Worm (Caenorhabditis elegans) whole organism, L1 larva: Measurements from ENCODE around the gene B0416.2.

Experiments
- C34B4.2 ChIP-seq: sonication (generic microtip); optimal IDR thresholded peaks from 2 replicates; lab custom pipeline; 2017; ENCODE audit warnings: mild to moderate bottlenecking, missing genetic modification characterization, missing compliant biosample characterization
- alr-1 ChIP-seq: fragments of 200-800 bp; sonication (Bioruptor generic); optimal IDR thresholded peaks from 2 replicates; lab custom pipeline; 2018; ENCODE audit warnings: borderline replicate concordance, mild to moderate bottlenecking, missing genetic modification characterization, missing compliant biosample characterization
- blmp-1 ChIP-seq: fragments of 150-350 bp; optimal IDR thresholded peaks from 2 replicates; lab custom pipeline; 2014; ENCODE audit warnings: missing biosample characterization, missing genetic modification characterization
- ceh-8 ChIP-seq: fragments of 200-800 bp; sonication (Bioruptor generic); optimal IDR thresholded peaks from 2 replicates; lab custom pipeline; 2018; ENCODE audit warnings: mild to moderate bottlenecking, missing genetic modification characterization, moderate library complexity, missing compliant biosample characterization
- ceh-82 ChIP-seq, 3 experiments: fragments of 150-350 bp in 1 of 3; sonication (generic microtip) in 2 of 3; optimal IDR thresholded peaks; 2 replicates each; lab custom pipeline; 2014 to 2017; ENCODE audit warnings: missing biosample characterization in 3 of 3, missing genetic modification characterization in 3 of 3
- ceh-90 ChIP-seq: sonication (generic microtip); optimal IDR thresholded peaks from 2 replicates; lab custom pipeline; 2016; ENCODE audit warnings: missing genetic modification characterization, missing compliant biosample characterization
- ces-1 ChIP-seq: fragments of 150-350 bp; optimal IDR thresholded peaks from 2 replicates; lab custom pipeline; 2014; ENCODE audit warnings: missing biosample characterization, missing genetic modification reagents, missing genetic modification characterization
- dpl-1 ChIP-seq, 3 experiments: fragments of 150-350 bp in 2 of 3; sonication (generic microtip) in 1 of 3; optimal IDR thresholded peaks; 2 replicates each; lab custom pipeline; 2014 to 2017; ENCODE audit warnings: missing biosample characterization in 3 of 3, missing genetic modification characterization in 3 of 3, missing genetic modification reagents in 3 of 3
- egl-13 ChIP-seq: sonication (generic microtip); optimal IDR thresholded peaks from 2 replicates; lab custom pipeline; 2016; ENCODE audit warnings: missing genotype, missing genetic modification reagents, missing genetic modification characterization, missing compliant biosample characterization
- ets-5 ChIP-seq: fragments of 200-800 bp; sonication (Bioruptor generic); IDR thresholded peaks from 2 replicates; pipeline ENCODE4 v1.3.6; 2022; ENCODE audit warnings: missing genetic modification characterization, missing compliant biosample characterization
- fkh-10 ChIP-seq: sonication (generic microtip); optimal IDR thresholded peaks from 2 replicates; lab custom pipeline; 2017; ENCODE audit warnings: missing biosample characterization, missing genetic modification reagents, missing genetic modification characterization
- fkh-8 ChIP-seq: sonication (generic microtip); optimal IDR thresholded peaks from 2 replicates; lab custom pipeline; 2016; ENCODE audit warnings: mild to moderate bottlenecking, missing genetic modification characterization, missing compliant biosample characterization
- grh-1 ChIP-seq: fragments of 200-800 bp; sonication (Bioruptor generic); IDR thresholded peaks from 2 replicates; pipeline ENCODE4 v1.3.6; 2022; ENCODE audit warnings: missing genetic modification reagents, missing genetic modification characterization, missing compliant biosample characterization
- lin-13 ChIP-seq: fragments of 150-350 bp; optimal IDR thresholded peaks from 2 replicates; lab custom pipeline; 2014; ENCODE audit warnings: missing biosample characterization, missing genetic modification reagents, missing genetic modification characterization
- lin-14 ChIP-seq: fragments of 200-800 bp; sonication (Bioruptor generic); optimal IDR thresholded peaks from 2 replicates; lab custom pipeline; 2018; ENCODE audit warnings: mild to moderate bottlenecking, missing genetic modification characterization, moderate library complexity, missing compliant biosample characterization
- lin-15B ChIP-seq: fragments of 150-350 bp; sonication (generic microtip); optimal IDR thresholded peaks from 3 replicates; lab custom pipeline; 2014; ENCODE audit warnings: missing biosample characterization, missing genetic modification characterization
- lin-39 ChIP-seq: fragments of 150-350 bp; optimal IDR thresholded peaks from 2 replicates; lab custom pipeline; 2014; ENCODE audit warnings: missing biosample characterization, missing genetic modification reagents, missing genetic modification characterization
- mab-9 ChIP-seq: fragments of 200-800 bp; sonication (Bioruptor generic); IDR thresholded peaks from 2 replicates; pipeline ENCODE4 v1.3.6; 2022; ENCODE audit warnings: missing genetic modification reagents, missing genetic modification characterization, missing compliant biosample characterization
- mef-2 ChIP-seq: fragments of 150-350 bp; optimal IDR thresholded peaks from 2 replicates; lab custom pipeline; 2014; ENCODE audit warnings: missing biosample characterization, missing genetic modification characterization
- nhr-19 ChIP-seq: fragments of 200-800 bp; sonication (Bioruptor generic); conservative IDR thresholded peaks from 2 replicates; pipeline ENCODE4 v1.3.6; 2022; ENCODE audit warnings: missing genetic modification characterization, missing compliant biosample characterization
- nhr-237 ChIP-seq: fragments of 150-350 bp; optimal IDR thresholded peaks from 2 replicates; lab custom pipeline; 2014; ENCODE audit warnings: missing biosample characterization, missing genetic modification characterization
- nhr-47 ChIP-seq: sonication (generic microtip); optimal IDR thresholded peaks from 2 replicates; lab custom pipeline; 2016; ENCODE audit warnings: mild to moderate bottlenecking, missing genetic modification characterization, moderate library complexity, missing compliant biosample characterization
- nhr-71 ChIP-seq: sonication (generic microtip); optimal IDR thresholded peaks from 2 replicates; lab custom pipeline; 2016; ENCODE audit warnings: mild to moderate bottlenecking, missing genetic modification characterization, moderate library complexity, missing compliant biosample characterization
- nhr-76 ChIP-seq: sonication (generic microtip); optimal IDR thresholded peaks from 2 replicates; lab custom pipeline; 2017; ENCODE audit warnings: missing biosample characterization, missing genetic modification characterization
- nhr-77 ChIP-seq: fragments of 150-350 bp; optimal IDR thresholded peaks from 2 replicates; lab custom pipeline; 2014; ENCODE audit warnings: missing biosample characterization, missing genetic modification characterization
- pax-3 ChIP-seq: fragments of 200-800 bp; sonication (Bioruptor generic); optimal IDR thresholded peaks from 2 replicates; lab custom pipeline; 2018; ENCODE audit warnings: mild to moderate bottlenecking, missing genetic modification characterization, moderate library complexity, missing compliant biosample characterization
- pqm-1 ChIP-seq: sonication (generic microtip); optimal IDR thresholded peaks from 3 replicates; lab custom pipeline; 2017; ENCODE audit warnings: missing biosample characterization, missing genetic modification characterization
- snpc-4 ChIP-seq: fragments of 150-350 bp; optimal IDR thresholded peaks from 2 replicates; lab custom pipeline; 2014; ENCODE audit warnings: missing biosample characterization, missing genetic modification characterization
- sup-37 ChIP-seq: fragments of 200-800 bp; sonication (Bioruptor generic); optimal IDR thresholded peaks from 2 replicates; lab custom pipeline; 2018; ENCODE audit warnings: mild to moderate bottlenecking, missing genetic modification characterization, missing compliant biosample characterization
- tbx-2 ChIP-seq: sonication (generic microtip); optimal IDR thresholded peaks from 2 replicates; lab custom pipeline; 2016; ENCODE audit warnings: missing genetic modification characterization, missing compliant biosample characterization
- tlp-1 ChIP-seq: fragments of 150-350 bp; optimal IDR thresholded peaks from 2 replicates; lab custom pipeline; 2014; ENCODE audit warnings: missing biosample characterization, missing genetic modification characterization
- unc-62 ChIP-seq: fragments of 150-350 bp; optimal IDR thresholded peaks from 2 replicates; lab custom pipeline; 2014; ENCODE audit warnings: missing biosample characterization, missing genetic modification reagents, missing genetic modification characterization
- unc-86 ChIP-seq: sonication (generic microtip); optimal IDR thresholded peaks from 2 replicates; lab custom pipeline; 2016; ENCODE audit warnings: missing genetic modification characterization, missing compliant biosample characterization
- vab-15 ChIP-seq: sonication (generic microtip); optimal IDR thresholded peaks from 2 replicates; lab custom pipeline; 2017; ENCODE audit warnings: missing genotype, mild to moderate bottlenecking, missing genetic modification characterization, missing compliant biosample characterization
- xbp-1 ChIP-seq: sonication (generic microtip); optimal IDR thresholded peaks from 2 replicates; lab custom pipeline; 2016; ENCODE audit warnings: missing genetic modification characterization, missing compliant biosample characterization
- zip-4 ChIP-seq: fragments of 200-800 bp; sonication (Bioruptor generic); optimal IDR thresholded peaks from 2 replicates; lab custom pipeline; 2018; ENCODE audit warnings: mild to moderate bottlenecking, missing genetic modification characterization, moderate library complexity, missing compliant biosample characterization
- ztf-11 ChIP-seq, 2 experiments: sonication (generic microtip); optimal IDR thresholded peaks; 2 replicates each; lab custom pipeline; 2016 to 2017; ENCODE audit warnings: missing genetic modification characterization in 2 of 2, missing biosample characterization in 1 of 2, missing compliant biosample characterization in 1 of 2

B0416.2 gene

ce11 chrX:9314397-9314796, 15.5 kb downstream of the B0416.2 start, which contains the start of gene ttr-38:
ttr-38 (minus strand) TSS chrX:9314497.
- no peak for TF ChIP-seq nhr-237 (tag; lab: Kevin White, UChicago)
- no peak for TF ChIP-seq ets-5 (GFP tag; lab: Robert Waterston, UW)
- no peak for TF ChIP-seq nhr-47 (tag; lab: Kevin White, UChicago)
- TF ChIP-seq ceh-82 (tag; optimal IDR thresholded peaks at IDR 0.05; lab: Kevin White, UChicago) = no peak
- no peak for TF ChIP-seq alr-1 (tag; lab: Kevin White, UChicago)
- no peak for TF ChIP-seq mef-2
- no peak for TF ChIP-seq ztf-11 (tag; optimal IDR thresholded peaks at IDR 0.05; lab: Kevin White, UChicago)
- no peak for TF ChIP-seq ceh-90 (tag; lab: Kevin White, UChicago)
- TF ChIP-seq nhr-76 (tag; lab: Kevin White, UChicago) = no peak
- TF ChIP-seq zip-4 (GFP tag; lab: Kevin White, UChicago) = no peak
- no peak for TF ChIP-seq pax-3 (tag; lab: Kevin White, UChicago)
- no peak for TF ChIP-seq lin-39
- TF ChIP-seq nhr-19 (GFP tag; lab: Robert Waterston, UW) = no peak
- TF ChIP-seq pqm-1 (tag; lab: Kevin White, UChicago) = no peak
- TF ChIP-seq grh-1 (GFP tag; lab: Robert Waterston, UW) = no peak
- TF ChIP-seq fkh-10 (GFP tag; lab: Kevin White, UChicago) = no peak

DNA sequence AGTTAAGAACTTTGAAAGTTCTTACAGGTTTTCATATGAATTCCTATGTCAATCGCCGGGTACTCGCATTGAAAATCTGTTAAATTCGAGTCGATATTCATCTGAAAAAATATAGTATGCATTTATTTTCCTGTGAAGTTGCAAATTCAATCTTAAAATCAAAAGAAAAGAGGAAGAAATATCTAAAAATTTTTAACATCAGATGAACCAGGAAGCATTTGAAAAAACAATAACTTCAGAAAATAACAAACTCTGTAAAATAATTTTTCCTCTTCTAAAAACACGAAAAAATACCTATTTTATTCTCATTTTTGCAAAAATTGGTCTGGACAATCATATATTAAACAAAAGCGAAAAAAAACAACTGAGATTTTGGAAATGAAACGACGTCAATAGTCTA, 20.1 kb downstream of the B0416.2 start, which contains the start of gene npr-7:
npr-7 (minus strand) TSS at position 101 of the 400 bp plus-strand sequence.
- TF ChIP-seq tlp-1 (tag; lab: Kevin White, UChicago) (no peak), alr-1 (tag; lab: Kevin White, UChicago) (no peak), ces-1 (GFP tag; lab: Kevin White, UChicago) (no peak), vab-15 (tag; lab: Kevin White, UChicago) (no peak), unc-86 (tag; lab: Kevin White, UChicago) (no peak), lin-13 (GFP tag; lab: Kevin White, UChicago) (no peak)

- TF ChIP-seq nhr-47 (tag; lab: Kevin White, UChicago) (peak; percentile 53), sup-37 (no peak), ceh-8 (GFP tag; lab: Kevin White, UChicago) (no peak), fkh-8 (tag; lab: Kevin White, UChicago) (peak; percentile 18), blmp-1 (no peak), nhr-71 (tag; lab: Kevin White, UChicago) (peak; percentile 31), lin-14 (GFP tag; lab: Kevin White, UChicago) (peak; percentile 51)
Observed at ce11 chrX:9324962-9325361, 26.0 kb downstream of the B0416.2 start.

ce11 chrX:9330721-9331212, 31.8 kb downstream of the B0416.2 start, which contains the start of gene T20B5.2:
T20B5.2 (plus strand) TSS chrX:9331162.
- TF ChIP-seq egl-13 (tag; lab: Kevin White, UChicago) (no peak), nhr-77 (tag; lab: Kevin White, UChicago) (peak; percentile 27), mab-9 (no peak), lin-14 (GFP tag; lab: Kevin White, UChicago) (peak; percentile 36), xbp-1 (tag; lab: Kevin White, UChicago) (no peak), vab-15 (tag; lab: Kevin White, UChicago) (no peak), snpc-4 (tag; lab: Kevin White, UChicago) (no peak), dpl-1 (GFP tag; optimal IDR thresholded peaks at IDR 0.05; lab: Kevin White, UChicago) (no peak), C34B4.2 (no peak), lin-13 (GFP tag; lab: Kevin White, UChicago) (no peak), tbx-2 (tag; lab: Kevin White, UChicago) (peak; percentile 59), lin-15B (tag; lab: Kevin White, UChicago) (no peak), unc-62 (GFP tag; lab: Kevin White, UChicago) (no peak), sup-37 (peak; percentile 26)
